Worm (Caenorhabditis elegans): ENCODE data around the gene nlp-14.

The nlp-14 gene

ce11 chrX:8875867-8876266, 43.4 kb downstream of the nlp-14 start:
- no peak for TF ChIP-seq unc-62 (GFP tag; optimal IDR thresholded peaks at IDR 0.05)

DNA sequence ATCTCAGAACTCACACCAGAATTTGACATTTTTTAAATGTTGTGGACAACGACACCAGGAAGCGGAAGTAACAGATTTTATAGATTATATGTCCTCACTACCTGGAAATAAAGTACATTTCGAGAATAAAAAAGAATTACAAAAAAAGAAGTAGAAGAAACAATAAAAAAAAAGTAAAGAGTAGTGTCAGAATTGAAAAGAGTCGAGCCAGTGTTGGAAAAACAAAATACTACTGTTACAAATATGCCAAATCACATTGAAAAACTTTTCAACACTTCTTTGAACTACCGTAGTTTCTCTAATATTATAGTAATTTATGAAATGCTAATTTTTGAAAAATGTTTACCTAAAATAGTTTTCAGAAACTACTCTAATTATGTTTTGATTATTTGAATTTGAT, 44.5 kb downstream of the nlp-14 start, which contains the start of gene C06E2.1:
Gene C06E2.1, minus strand, starts transcription at position 101 of the 400 bp plus-strand sequence.
- no peak for TF ChIP-seq unc-62 (GFP tag; optimal IDR thresholded peaks at IDR 0.05)

DNA sequence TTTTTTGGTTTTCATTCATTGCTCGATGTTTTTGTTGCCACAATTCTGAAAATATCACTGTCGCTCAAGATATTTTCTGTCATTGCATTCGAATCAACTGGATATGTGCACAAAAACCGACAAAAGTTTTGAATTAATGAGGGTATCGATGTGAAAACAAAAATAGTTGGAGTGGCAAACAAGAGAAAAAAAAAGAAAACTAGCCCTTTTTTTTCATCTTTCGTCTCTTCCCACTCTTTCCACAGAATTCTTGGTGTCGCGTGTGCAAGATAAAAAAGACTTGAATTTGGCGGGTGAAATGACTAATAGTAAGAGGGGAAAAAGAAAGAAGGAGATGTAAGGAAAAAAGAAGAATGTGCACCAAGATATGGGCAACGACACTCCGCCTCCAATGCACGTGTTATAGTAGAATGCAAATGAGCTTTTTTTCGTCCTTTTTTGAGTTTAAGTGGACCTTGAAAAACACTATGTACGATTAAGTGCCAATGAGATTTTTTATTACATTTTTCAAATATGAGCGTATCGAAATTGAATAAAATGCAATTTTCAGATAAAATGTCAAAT, 50.0 kb downstream of the nlp-14 start, which contains the start of the genes ubc-22 and ubc-21:
Gene ubc-22, minus strand, starts transcription at position 51 of the 564 bp plus-strand sequence.
Gene ubc-21, plus strand, starts transcription at position 514 of the 564 bp plus-strand sequence.
- TF ChIP-seq unc-62 (GFP tag; optimal IDR thresholded peaks at IDR 0.05), result no peak
